Worm (Caenorhabditis elegans) whole organism, mixed stage, embryonic: Measurements from ENCODE around the gene smu-2.

ENCODE experiments used
- bed-3 ChIP-seq: fragments of 200-800 bp; sonication (Bioruptor generic); optimal IDR thresholded peaks from 3 replicates; lab custom pipeline; 2018; ENCODE audit warnings: mild to moderate bottlenecking, missing genetic modification characterization, moderate library complexity, missing compliant biosample characterization
- cnd-1 ChIP-seq: fragments of 200-800 bp; sonication (Bioruptor generic); optimal IDR thresholded peaks from 2 replicates; lab custom pipeline; 2018; ENCODE audit warnings: mild to moderate bottlenecking, missing genetic modification characterization, missing compliant biosample characterization
- elt-3 ChIP-seq: fragments of 150-350 bp; optimal IDR thresholded peaks from 2 replicates; lab custom pipeline; 2014; ENCODE audit warnings: missing biosample characterization, missing genetic modification characterization
- lin-13 ChIP-seq: fragments of 150-350 bp; optimal IDR thresholded peaks from 2 replicates; lab custom pipeline; 2014; ENCODE audit warnings: missing biosample characterization, missing genetic modification characterization
- lin-32 ChIP-seq: fragments of 200-800 bp; sonication (Bioruptor generic); optimal IDR thresholded peaks from 2 replicates; lab custom pipeline; 2018; ENCODE audit warnings: mild to moderate bottlenecking, missing genetic modification characterization, missing compliant biosample characterization
- lsy-2 ChIP-seq: fragments of 150-350 bp; optimal IDR thresholded peaks from 2 replicates; lab custom pipeline; 2014; ENCODE audit warnings: missing biosample characterization, missing genetic modification characterization
- nhr-237 ChIP-seq: fragments of 150-350 bp; optimal IDR thresholded peaks from 2 replicates; lab custom pipeline; 2014; ENCODE audit warnings: missing biosample characterization, missing genetic modification characterization
- nhr-28 ChIP-seq: fragments of 150-350 bp; optimal IDR thresholded peaks from 2 replicates; lab custom pipeline; 2014; ENCODE audit warnings: missing biosample characterization, missing genetic modification characterization
- nhr-76 ChIP-seq: sonication (generic microtip); optimal IDR thresholded peaks from 2 replicates; lab custom pipeline; 2017; ENCODE audit warnings: missing biosample characterization, missing genetic modification characterization
- pha-4 ChIP-seq: fragments of 150-350 bp; optimal IDR thresholded peaks from 2 replicates; lab custom pipeline; 2018; ENCODE audit warnings: missing biosample characterization, missing genetic modification reagents, missing genetic modification characterization
- unc-39 ChIP-seq: fragments of 150-350 bp; optimal IDR thresholded peaks from 2 replicates; lab custom pipeline; 2014; ENCODE audit warnings: missing biosample characterization, missing genetic modification characterization
- unc-62 ChIP-seq: fragments of 150-350 bp; optimal IDR thresholded peaks from 2 replicates; lab custom pipeline; 2014; ENCODE audit warnings: missing biosample characterization, missing genetic modification reagents, missing genetic modification characterization
- ztf-11 ChIP-seq: fragments of 150-350 bp; optimal IDR thresholded peaks from 2 replicates; lab custom pipeline; 2014; ENCODE audit warnings: missing biosample characterization, missing genetic modification characterization

DNA sequence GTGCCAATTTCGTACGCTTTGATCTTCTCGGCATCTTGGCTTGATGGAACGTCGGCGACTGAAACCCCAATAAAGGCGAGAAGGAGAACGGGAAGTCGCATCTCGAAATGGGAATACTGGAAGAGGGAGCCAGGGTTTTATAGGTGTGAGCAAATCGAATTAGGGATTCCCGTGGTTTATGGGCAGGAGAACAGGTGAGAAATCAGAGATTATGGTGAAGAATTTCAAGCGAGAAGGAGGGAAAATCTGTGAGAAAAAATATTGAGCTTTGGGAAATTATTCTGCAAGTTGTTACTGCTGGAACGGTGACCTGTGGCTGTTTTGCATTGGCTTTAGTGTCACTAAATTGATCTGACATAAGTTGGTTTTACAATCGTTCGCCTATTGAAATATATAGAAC is 10.6 kb upstream of the smu-2 start, which contains the start of gene Y49F6B.13:
- TF ChIP-seq pha-4 (tag; lab: Kevin White, UChicago) = no peak
- no peak for TF ChIP-seq nhr-76 (tag; lab: Kevin White, UChicago)
- TF ChIP-seq elt-3 (tag; lab: Kevin White, UChicago) = no peak
- TF ChIP-seq bed-3 (GFP tag; lab: Kevin White, UChicago) = no peak
- no peak for TF ChIP-seq lin-13 (tag; lab: Kevin White, UChicago)
- TF ChIP-seq unc-39 (tag; lab: Kevin White, UChicago) = no peak
- TF ChIP-seq ztf-11 (tag; lab: Kevin White, UChicago) = no peak
- no peak for TF ChIP-seq cnd-1
- no peak for TF ChIP-seq unc-62 (GFP tag; lab: Kevin White, UChicago)
- no peak for TF ChIP-seq nhr-237 (tag; lab: Kevin White, UChicago)
- no peak for TF ChIP-seq lsy-2 (tag; lab: Kevin White, UChicago)
- TF ChIP-seq lin-32 (GFP tag; lab: Kevin White, UChicago) = no peak
- TF ChIP-seq nhr-28 (tag; lab: Kevin White, UChicago) = no peak
